Fruit fly (Drosophila melanogaster) whole organism, embryonic: ENCODE results near the gene CG15514.

Experiments
- Aef1 ChIP-seq: fragments of 200-800 bp; sonication (Bioruptor generic); IDR thresholded peaks from 3 replicates; pipeline ENCODE4 v1.3.6; 2022; ENCODE audit warnings: missing biosample characterization, missing genetic modification characterization
- Awh ChIP-seq: fragments of 200-800 bp; sonication (Bioruptor generic); IDR thresholded peaks from 2 replicates; pipeline ENCODE4, ENCODE4 v1.3.6; 2022; ENCODE audit warnings: missing biosample characterization, missing genetic modification characterization
- BEAF-32 ChIP-seq: fragments of 200-800 bp; sonication (Bioruptor generic); optimal IDR thresholded peaks from 3 replicates; lab custom pipeline; 2017; ENCODE audit warnings: missing biosample characterization, missing genetic modification characterization, mild to moderate bottlenecking, moderate library complexity, missing genetic modification reagents
- Bdp1 ChIP-seq: fragments of 200-800 bp; sonication (Bioruptor generic); optimal IDR thresholded peaks from 3 replicates; lab custom pipeline; 2016; ENCODE audit warnings: missing biosample characterization, missing genetic modification characterization
- Bteb2 ChIP-seq: fragments of 200-800 bp; sonication (Bioruptor generic); optimal IDR thresholded peaks from 2 replicates; lab custom pipeline; 2016; ENCODE audit warnings: missing biosample characterization, missing genetic modification characterization
- CG10462 ChIP-seq: fragments of 200-800 bp; sonication (Bioruptor generic); optimal IDR thresholded peaks from 2 replicates; lab custom pipeline; 2016; ENCODE audit warnings: missing biosample characterization, missing genetic modification characterization
- CG10565 ChIP-seq: fragments of 200-800 bp; sonication (Bioruptor generic); optimal IDR thresholded peaks from 3 replicates; lab custom pipeline; 2016; ENCODE audit warnings: missing biosample characterization, mild to moderate bottlenecking, missing genetic modification characterization
- CG11093 ChIP-seq: fragments of 200-800 bp; sonication (Bioruptor generic); IDR thresholded peaks from 3 replicates; pipeline ENCODE4 v1.3.6; 2022; ENCODE audit warnings: missing biosample characterization, missing genetic modification characterization
- CG11723 ChIP-seq: fragments of 200-800 bp; sonication (Bioruptor generic); optimal IDR thresholded peaks from 2 replicates; lab custom pipeline; 2017; ENCODE audit warnings: missing biosample characterization, mild to moderate bottlenecking, missing genetic modification characterization
- CG12155 ChIP-seq: fragments of 200-800 bp; sonication (Bioruptor generic); optimal IDR thresholded peaks from 3 replicates; lab custom pipeline; 2016; ENCODE audit warnings: missing biosample characterization, missing genetic modification characterization
- CG12219 ChIP-seq: fragments of 200-800 bp; sonication (Bioruptor generic); optimal IDR thresholded peaks from 3 replicates; lab custom pipeline; 2018; ENCODE audit warnings: missing biosample characterization, mild to moderate bottlenecking, missing genetic modification characterization
- CG12769 ChIP-seq: fragments of 200-800 bp; sonication (Bioruptor generic); optimal IDR thresholded peaks from 2 replicates; lab custom pipeline; 2019; ENCODE audit warnings: missing biosample characterization, mild to moderate bottlenecking, missing genetic modification characterization, moderate library complexity
- CG16813 ChIP-seq: fragments of 200-800 bp; sonication (Bioruptor generic); IDR thresholded peaks from 3 replicates; pipeline ENCODE4 v1.3.6; 2022; ENCODE audit warnings: missing biosample characterization, missing genetic modification characterization; ENCODE audit not compliant: partially characterized antibody
- CG17328 ChIP-seq: fragments of 200-800 bp; sonication (Bioruptor generic); IDR thresholded peaks from 2 replicates; pipeline ENCODE4 v1.3.6; 2022; ENCODE audit warnings: missing biosample characterization, missing genetic modification characterization
- CG1792 ChIP-seq: fragments of 200-800 bp; sonication (Bioruptor generic); optimal IDR thresholded peaks from 2 replicates; lab custom pipeline; 2016; ENCODE audit warnings: missing biosample characterization, missing genetic modification characterization
- CG30431 ChIP-seq: fragments of 200-800 bp; sonication (Bioruptor generic); optimal IDR thresholded peaks from 2 replicates; lab custom pipeline; 2017; ENCODE audit warnings: missing biosample characterization, missing genetic modification characterization
- CG31388 ChIP-seq: fragments of 200-800 bp; sonication (Bioruptor generic); optimal IDR thresholded peaks from 2 replicates; lab custom pipeline; 2016; ENCODE audit warnings: missing biosample characterization, missing genetic modification characterization
- CG42726 ChIP-seq: fragments of 200-800 bp; sonication (Bioruptor generic); IDR thresholded peaks from 2 replicates; pipeline ENCODE4 v1.3.6; 2022; ENCODE audit warnings: missing biosample characterization, missing genetic modification characterization; ENCODE audit not compliant: partially characterized antibody
- CG4328 ChIP-seq: fragments of 200-800 bp; sonication (Bioruptor generic); optimal IDR thresholded peaks from 3 replicates; lab custom pipeline; 2017; ENCODE audit warnings: missing biosample characterization, missing genetic modification reagents, missing genetic modification characterization
- CG7556 ChIP-seq: fragments of 200-800 bp; sonication (Bioruptor generic); optimal IDR thresholded peaks from 2 replicates; lab custom pipeline; 2017; ENCODE audit warnings: missing biosample characterization, mild to moderate bottlenecking, missing genetic modification characterization
- CG7745 ChIP-seq: fragments of 200-800 bp; sonication (Bioruptor generic); optimal IDR thresholded peaks from 2 replicates; lab custom pipeline; 2018; ENCODE audit warnings: missing biosample characterization, mild to moderate bottlenecking, missing genetic modification characterization, moderate library complexity
- CG8290 ChIP-seq, 3 experiments: fragments of 200-800 bp; sonication (Bioruptor generic); optimal IDR thresholded peaks; 2 replicates each; lab custom pipeline; 2016 to 2019; ENCODE audit warnings: missing biosample characterization in 3 of 3, missing genetic modification characterization in 3 of 3, mild to moderate bottlenecking in 2 of 3, moderate library complexity in 1 of 3
- CG8359 ChIP-seq: fragments of 200-800 bp; sonication (Bioruptor generic); optimal IDR thresholded peaks from 2 replicates; lab custom pipeline; 2017; ENCODE audit warnings: missing biosample characterization, mild to moderate bottlenecking, missing genetic modification characterization, borderline replicate concordance
- Chrac-16 ChIP-seq: fragments of 200-800 bp; sonication (Bioruptor generic); optimal IDR thresholded peaks from 3 replicates; lab custom pipeline; 2016; ENCODE audit warnings: missing biosample characterization, missing genetic modification characterization
- Dll ChIP-seq: fragments of 200-800 bp; sonication (Bioruptor generic); IDR thresholded peaks from 4 replicates; pipeline ENCODE4 v1.3.6; 2022; ENCODE audit warnings: missing biosample characterization, missing genetic modification characterization; ENCODE audit not compliant: partially characterized antibody
- Ets97D ChIP-seq: fragments of 200-800 bp; sonication (Bioruptor generic); optimal IDR thresholded peaks from 3 replicates; lab custom pipeline; 2016; ENCODE audit warnings: missing biosample characterization, missing genetic modification characterization
- Fer3 ChIP-seq: fragments of 200-800 bp; sonication (Bioruptor generic); optimal IDR thresholded peaks from 2 replicates; lab custom pipeline; 2018; ENCODE audit warnings: missing biosample characterization, mild to moderate bottlenecking, missing genetic modification characterization, moderate library complexity
- Hand ChIP-seq: fragments of 200-800 bp; sonication (Bioruptor generic); optimal IDR thresholded peaks from 2 replicates; lab custom pipeline; 2017; ENCODE audit warnings: mild to moderate bottlenecking, missing biosample characterization, missing genetic modification reagents, missing genetic modification characterization
- Kr ChIP-seq: fragments of 200-800 bp; sonication (Bioruptor generic); optimal IDR thresholded peaks from 2 replicates; lab custom pipeline; 2017; ENCODE audit warnings: missing biosample characterization, mild to moderate bottlenecking, missing genetic modification characterization
- MBD-R2 ChIP-seq: fragments of 200-800 bp; sonication (Bioruptor generic); IDR thresholded peaks from 2 replicates; pipeline ENCODE4 v1.3.6; 2022; ENCODE audit warnings: missing biosample characterization, missing genetic modification characterization
- Myb ChIP-seq: fragments of 200-800 bp; sonication (Bioruptor generic); optimal IDR thresholded peaks from 2 replicates; lab custom pipeline; 2016; ENCODE audit warnings: missing biosample characterization, missing genetic modification characterization
- Ptx1 ChIP-seq: fragments of 200-800 bp; sonication (Bioruptor generic); IDR thresholded peaks from 2 replicates; pipeline ENCODE4 v1.3.6; 2022; ENCODE audit warnings: missing biosample characterization, missing genetic modification characterization
- Xbp1 ChIP-seq: fragments of 200-800 bp; sonication (Bioruptor generic); optimal IDR thresholded peaks from 3 replicates; lab custom pipeline; 2016; ENCODE audit warnings: missing biosample characterization, mild to moderate bottlenecking, missing genetic modification characterization
- ac ChIP-seq: fragments of 200-800 bp; sonication (Bioruptor generic); optimal IDR thresholded peaks from 3 replicates; lab custom pipeline; 2017; ENCODE audit warnings: missing biosample characterization, mild to moderate bottlenecking, missing genetic modification characterization
- bcd ChIP-seq: fragments of 200-800 bp; sonication (Bioruptor generic); optimal IDR thresholded peaks from 2 replicates; lab custom pipeline; 2017; ENCODE audit warnings: missing biosample characterization, mild to moderate bottlenecking, missing genetic modification characterization
- dpn ChIP-seq, 2 experiments: fragments of 200-800 bp; sonication (Bioruptor generic); optimal IDR thresholded peaks; 3 replicates each; lab custom pipeline; 2016; ENCODE audit warnings: missing biosample characterization in 2 of 2, missing genetic modification characterization in 2 of 2
- esg ChIP-seq: fragments of 200-800 bp; sonication (Bioruptor generic); conservative IDR thresholded peaks from 2 replicates; pipeline ENCODE4 v1.3.6; 2022; ENCODE audit warnings: missing biosample characterization, missing genetic modification characterization
- exex ChIP-seq: fragments of 200-800 bp; sonication (Bioruptor generic); optimal IDR thresholded peaks from 4 replicates; lab custom pipeline; 2018; ENCODE audit warnings: missing biosample characterization, mild to moderate bottlenecking, missing genetic modification characterization, moderate library complexity
- ftz-f1 ChIP-seq: fragments of 200-800 bp; sonication (Bioruptor generic); optimal IDR thresholded peaks from 2 replicates; lab custom pipeline; 2016; ENCODE audit warnings: missing biosample characterization, missing genetic modification characterization
- gro ChIP-seq: fragments of 200-800 bp; sonication (Bioruptor generic); optimal IDR thresholded peaks from 2 replicates; lab custom pipeline; 2016; ENCODE audit warnings: missing biosample characterization, missing genetic modification characterization
- hth ChIP-seq: fragments of >200 bp; optimal IDR thresholded peaks from 2 replicates; lab custom pipeline; 2017; ENCODE audit warnings: inconsistent platforms
- jumu ChIP-seq: fragments of 200-800 bp; sonication (Bioruptor generic); optimal IDR thresholded peaks from 3 replicates; lab custom pipeline; 2016; ENCODE audit warnings: missing biosample characterization, missing genetic modification characterization
- org-1 ChIP-seq: fragments of 200-800 bp; sonication (Bioruptor generic); optimal IDR thresholded peaks from 2 replicates; lab custom pipeline; 2017; ENCODE audit warnings: missing biosample characterization, missing genetic modification characterization
- ranshi ChIP-seq: fragments of 200-800 bp; sonication (Bioruptor generic); IDR thresholded peaks from 2 replicates; pipeline ENCODE4 v1.3.6; 2022; ENCODE audit warnings: missing biosample characterization, missing genetic modification characterization
- repo ChIP-seq: fragments of 200-800 bp; sonication (Bioruptor generic); optimal IDR thresholded peaks from 2 replicates; lab custom pipeline; 2016; ENCODE audit warnings: missing biosample characterization, missing genetic modification characterization
- sd ChIP-seq: fragments of 200-800 bp; sonication (Bioruptor generic); optimal IDR thresholded peaks from 3 replicates; lab custom pipeline; 2018; ENCODE audit warnings: missing biosample characterization, mild to moderate bottlenecking, missing genetic modification characterization, moderate library complexity
- tgo ChIP-seq: fragments of 200-800 bp; sonication (Bioruptor generic); IDR thresholded peaks from 3 replicates; pipeline ENCODE4 v1.3.6; 2022; ENCODE audit warnings: missing biosample characterization, missing genetic modification characterization
- trem ChIP-seq: fragments of 200-800 bp; optimal IDR thresholded peaks from 3 replicates; lab custom pipeline; 2019; ENCODE audit warnings: missing biosample characterization, mild to moderate bottlenecking, missing genetic modification characterization, moderate library complexity
- vvl ChIP-seq: fragments of 200-800 bp; sonication (Bioruptor generic); IDR thresholded peaks from 2 replicates; pipeline ENCODE4 v1.3.6; 2022; ENCODE audit warnings: missing biosample characterization, missing genetic modification characterization
- zfh1 ChIP-seq: fragments of 200-800 bp; sonication (Bioruptor generic); IDR thresholded peaks from 3 replicates; pipeline ENCODE4 v1.3.6; 2022; ENCODE audit warnings: missing biosample characterization, missing genetic modification characterization

Gene CG15514

DNA sequence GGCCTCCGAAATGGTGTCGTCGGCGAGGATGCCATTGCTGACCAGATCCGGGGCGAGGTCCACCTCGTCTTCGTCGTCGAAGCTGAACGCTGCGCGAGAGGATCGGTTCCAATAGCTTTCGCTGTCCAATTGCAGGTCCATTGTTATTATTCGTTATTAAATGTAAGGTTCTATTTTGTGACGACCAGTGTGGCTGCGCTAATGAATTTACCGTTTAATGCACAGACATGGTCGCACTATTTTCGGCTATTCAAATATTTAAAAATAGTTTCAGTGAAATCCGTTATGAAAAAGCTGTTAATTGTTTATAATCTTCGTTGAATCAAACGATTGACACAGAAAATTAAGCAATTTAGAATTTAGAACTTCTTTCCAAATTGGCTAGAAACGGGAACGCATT is 45.0 kb downstream of the CG15514 start, which contains the start of gene Vps16B (continued):
- TF ChIP-seq CG11093 (GFP tag; lab: Robert Waterston, UW) (no peak), CG12219 (GFP tag; lab: Kevin White, UChicago) (no peak), exex (tag; lab: Kevin White, UChicago) (no peak), CG17328 (GFP tag; lab: Robert Waterston, UW) (no peak), ac (GFP tag; lab: Kevin White, UChicago) (no peak), CG10462 (GFP tag; lab: Kevin White, UChicago) (no peak), Bdp1 (GFP tag; lab: Kevin White, UChicago) (no peak), tgo (GFP tag; lab: Robert Waterston, UW) (no peak), ranshi (no peak), CG7556 (no peak), CG11723 (GFP tag; lab: Kevin White, UChicago) (no peak), CG4328 (GFP tag; lab: Kevin White, UChicago) (no peak), dpn (GFP tag; optimal IDR thresholded peaks at IDR 0.05; lab: Kevin White, UChicago) (no peak), jumu (no peak), CG12769 (no peak), CG7745 (tag; lab: Kevin White, UChicago) (no peak), hth (lab: Kevin White, UChicago) (no peak), MBD-R2 (GFP tag; lab: Robert Waterston, UW) (peak; percentile 84), Hand (GFP tag; lab: Kevin White, UChicago) (no peak), Chrac-16 (GFP tag; lab: Kevin White, UChicago) (no peak), gro (GFP tag; lab: Kevin White, UChicago) (no peak), Ptx1 (no peak), Aef1 (no peak), CG30431 (GFP tag; lab: Kevin White, UChicago) (no peak), vvl (GFP tag; lab: Robert Waterston, UW) (no peak), CG8359 (GFP tag; lab: Kevin White, UChicago) (no peak), CG8290 (GFP tag; optimal IDR thresholded peaks at IDR 0.05; lab: Kevin White, UChicago) (no peak), CG8290 (tag; optimal IDR thresholded peaks at IDR 0.05; lab: Kevin White, UChicago) (no peak), sd (tag; lab: Kevin White, UChicago) (no peak), Fer3 (tag; lab: Kevin White, UChicago) (no peak), bcd (GFP tag; lab: Kevin White, UChicago) (no peak), Xbp1 (GFP tag; lab: Kevin White, UChicago) (no peak), trem (peak; percentile 40), BEAF-32 (peak; percentile 19), Dll (peak; percentile 51; the same call in 1 of the 4 replicates), esg (GFP tag; lab: Robert Waterston, UW) (no peak), Ets97D (GFP tag; lab: Kevin White, UChicago) (peak; percentile 36), CG31388 (GFP tag; lab: Kevin White, UChicago) (no peak), ftz-f1 (no peak), Myb (GFP tag; lab: Kevin White, UChicago) (peak; percentile 98), CG12155 (GFP tag; lab: Kevin White, UChicago) (no peak), Awh (no peak), repo (GFP tag; lab: Kevin White, UChicago) (no peak), zfh1 (GFP tag; lab: Robert Waterston, UW) (no peak), Kr (no peak), Bteb2 (GFP tag; lab: Kevin White, UChicago) (no peak), org-1 (GFP tag; lab: Kevin White, UChicago) (no peak), CG10565 (no peak), CG16813 (GFP tag; lab: Robert Waterston, UW) (0 out of 3 replicates have a peak, but pooled peaks have one; percentile 29), CG1792 (GFP tag; lab: Kevin White, UChicago) (no peak), CG42726 (GFP tag; lab: Robert Waterston, UW) (no peak)
